Fruit fly (Drosophila melanogaster) S2 (cell line): ENCODE data around the gene tacc.
"Not testable (repeated sequence)": the region's sequence is repeated elsewhere in the genome, so short reads cannot be mapped to it uniquely, and the experiment has no call there.

Experiments
- CG8478 ChIP-seq: fragments of >200 bp; optimal IDR thresholded peaks from 2 replicates; lab custom pipeline; 2018
- CTCF ChIP-seq, 2 experiments: fragments of >200 bp; optimal IDR thresholded peaks; 2 replicates each; lab custom pipeline; 2018

DNA sequence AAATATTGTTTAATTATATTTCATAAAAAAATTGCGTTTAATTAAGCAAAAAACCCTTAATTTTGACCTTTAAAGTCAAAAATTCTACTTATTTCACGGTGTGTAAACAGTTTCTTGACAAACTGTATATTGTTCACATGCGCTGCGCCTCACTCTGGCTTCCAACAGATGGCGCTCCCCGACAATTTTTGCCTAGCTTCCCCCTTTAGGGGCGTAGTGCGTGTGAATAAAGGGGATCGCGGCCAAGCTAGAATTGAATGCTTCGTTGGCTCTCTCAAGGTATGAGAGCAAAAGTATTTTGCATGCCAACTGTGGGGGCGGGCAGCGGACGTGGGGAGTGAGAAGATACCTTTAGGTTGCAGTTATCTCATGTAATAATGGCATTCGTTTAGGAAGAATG is 64.0 kb downstream of the tacc start:
- TF ChIP-seq CTCF (optimal IDR thresholded peaks at IDR 0.05; lab: Kevin White, UChicago), result peak; percentile 79 to 80
- not testable (repeated sequence) for TF ChIP-seq CG8478 (lab: Kevin White, UChicago)
